Fruit fly (Drosophila melanogaster): Measurements from ENCODE around the gene hng3.

hng3 gene

dm6 chr3L:791251-791991 lies 36.1 kb upstream of the hng3 start (continued):
- TF ChIP-seq sisA (GFP tag; IDR thresholded peaks at IDR 0.05) (peak; percentile 56; the same call in 1 of the 2 replicates), Abd-B (GFP tag; optimal IDR thresholded peaks at IDR 0.05) (no peak), CG7963 (GFP tag; IDR thresholded peaks at IDR 0.05; ENCODE audit: partially characterized antibody) (no peak), CG18011 (GFP tag; optimal IDR thresholded peaks at IDR 0.05) (no peak), Eip74EF (GFP tag; optimal IDR thresholded peaks at IDR 0.05) (peak in 1 of 2 experiments; percentile 55), sug (tag; optimal IDR thresholded peaks at IDR 0.05) (peak; percentile 8), CG18476 (GFP tag; optimal IDR thresholded peaks at IDR 0.05) (no peak), sr (GFP tag; IDR thresholded peaks at IDR 0.05) (no peak), trem (tag; optimal IDR thresholded peaks at IDR 0.05) (peak; percentile 60), CG3995 (GFP tag; optimal IDR thresholded peaks at IDR 0.05) (no peak), pzg (GFP tag; optimal IDR thresholded peaks at IDR 0.05) (no peak), twi (tag; optimal IDR thresholded peaks at IDR 0.05) (peak; percentile 7), usp (GFP tag; optimal IDR thresholded peaks at IDR 0.05) (no peak), Rx (GFP tag; IDR thresholded peaks at IDR 0.05) (no peak), zen (tag; optimal IDR thresholded peaks at IDR 0.05) (no peak), esg (GFP tag; conservative IDR thresholded peaks at IDR 0.05) (peak; percentile 53), onecut (GFP tag; IDR thresholded peaks at IDR 0.05) (peak; percentile 44), peb (GFP tag; IDR thresholded peaks at IDR 0.05) (peak; percentile 32; the same call in 1 of the 2 replicates), tin (GFP tag; optimal IDR thresholded peaks at IDR 0.05) (peak; percentile 44), CG2678 (tag; optimal IDR thresholded peaks at IDR 0.05) (peak; percentile 72), mirr (GFP tag; optimal IDR thresholded peaks at IDR 0.05) (no peak), gt (GFP tag; IDR thresholded peaks at IDR 0.05) (no peak), GATAe (GFP tag; conservative IDR thresholded peaks at IDR 0.05) (no peak), C15 (GFP tag; IDR thresholded peaks at IDR 0.05) (no peak), Max (GFP tag; optimal IDR thresholded peaks at IDR 0.05) (peak; percentile 52), Elba2 (GFP tag; optimal IDR thresholded peaks at IDR 0.05) (no peak), grn (GFP tag; optimal IDR thresholded peaks at IDR 0.05) (no peak), cwo (GFP tag; optimal IDR thresholded peaks at IDR 0.05) (peak; percentile 29), CG11247 (GFP tag; IDR thresholded peaks at IDR 0.05) (no peak), CG2199 (GFP tag; IDR thresholded peaks at IDR 0.05) (peak; percentile 40; the same call in 1 of the 3 replicates), Sin3A (optimal IDR thresholded peaks at IDR 0.05) (no peak), Dfd (GFP tag; optimal IDR thresholded peaks at IDR 0.05) (no peak), Hmx (GFP tag; optimal IDR thresholded peaks at IDR 0.05) (no peak), oc (tag; optimal IDR thresholded peaks at IDR 0.05) (peak; percentile 60), CG6791 (GFP tag; IDR thresholded peaks at IDR 0.05; ENCODE audit: partially characterized antibody) (peak; percentile 65; the same call in 2 of the 3 replicates), lab (GFP tag; optimal IDR thresholded peaks at IDR 0.05) (peak; percentile 52), pan (optimal IDR thresholded peaks at IDR 0.05) (no peak), pan (GFP tag; optimal IDR thresholded peaks at IDR 0.05 in 1 of 2, IDR thresholded peaks at IDR 0.05 in 1 of 2) (peak in 1 of 2 experiments; percentile 65), cad (GFP tag; optimal IDR thresholded peaks at IDR 0.05) (no peak), dan (GFP tag; IDR thresholded peaks at IDR 0.05) (no peak), CG12155 (GFP tag; optimal IDR thresholded peaks at IDR 0.05) (no peak), CTCF (GFP tag; optimal IDR thresholded peaks at IDR 0.05) (peak; percentile 34), sd (tag; optimal IDR thresholded peaks at IDR 0.05) (no peak), Usf (GFP tag; optimal IDR thresholded peaks at IDR 0.05) (no peak), toy (GFP tag; IDR thresholded peaks at IDR 0.05) (no peak), CG17186 (GFP tag; optimal IDR thresholded peaks at IDR 0.05) (no peak), disco-r (GFP tag; optimal IDR thresholded peaks at IDR 0.05) (peak; percentile 35), CG11504 (tag; optimal IDR thresholded peaks at IDR 0.05) (peak; percentile 77), CG12942 (GFP tag; optimal IDR thresholded peaks at IDR 0.05) (peak; percentile 23), bbx (GFP tag; IDR thresholded peaks at IDR 0.05; ENCODE audit: partially characterized antibody) (peak; percentile 67)

Data from whole organism, embryonic.